Worm (Caenorhabditis elegans) whole organism, young adult: Measurements from ENCODE around the gene eng-1.

Source experiments
- B0336.3 ChIP-seq: fragments of 200-800 bp; sonication (Bioruptor generic); IDR thresholded peaks from 2 replicates; pipeline ENCODE4 v1.3.6; 2022; ENCODE audit warnings: missing genetic modification characterization, missing compliant biosample characterization
- C06A6.2 ChIP-seq: fragments of 200-800 bp; sonication (Bioruptor generic); conservative IDR thresholded peaks from 2 replicates; pipeline ENCODE4 v1.3.6; 2022; ENCODE audit warnings: missing genetic modification characterization, missing compliant biosample characterization
- F55B11.4 ChIP-seq: sonication (generic microtip); optimal IDR thresholded peaks from 2 replicates; lab custom pipeline; 2016; ENCODE audit warnings: missing compliant biosample characterization, missing genetic modification characterization, borderline replicate concordance; ENCODE audit not compliant: insufficient read depth
- T26A5.8 ChIP-seq: sonication (generic microtip); optimal IDR thresholded peaks from 2 replicates; lab custom pipeline; 2016; ENCODE audit warnings: missing genetic modification characterization, missing compliant biosample characterization
- Y53G8AR.9 ChIP-seq: fragments of 200-800 bp; sonication (Bioruptor generic); conservative IDR thresholded peaks from 2 replicates; pipeline ENCODE4 v1.3.6; 2022; ENCODE audit warnings: missing genetic modification reagents, missing genetic modification characterization, missing compliant biosample characterization
- ZK185.1 ChIP-seq: sonication (generic microtip); optimal IDR thresholded peaks from 2 replicates; lab custom pipeline; 2016; ENCODE audit warnings: mild to moderate bottlenecking, missing genetic modification characterization, missing compliant biosample characterization; ENCODE audit not compliant: poor library complexity, severe bottlenecking
- ama-1 ChIP-seq, 3 experiments: fragments of 150-350 bp in 1 of 3; sonication (generic microtip) in 2 of 3; optimal IDR thresholded peaks; 2 replicates each; lab custom pipeline; 2014 to 2018; ENCODE audit warnings: missing biosample characterization in 2 of 3, missing genetic modification characterization in 2 of 3, missing genetic modification reagents in 2 of 3
- atf-7 ChIP-seq: sonication (generic microtip); optimal IDR thresholded peaks from 2 replicates; lab custom pipeline; 2017; ENCODE audit warnings: mild to moderate bottlenecking, missing genetic modification characterization, missing compliant biosample characterization
- attf-5 ChIP-seq: fragments of 200-800 bp; sonication (Bioruptor generic); optimal IDR thresholded peaks from 2 replicates; lab custom pipeline; 2018; ENCODE audit warnings: mild to moderate bottlenecking, missing genetic modification characterization, missing compliant biosample characterization
- bed-1 ChIP-seq: fragments of 200-800 bp; sonication (Bioruptor generic); IDR thresholded peaks from 2 replicates; pipeline ENCODE4 v1.3.6; 2022; ENCODE audit warnings: missing genetic modification reagents, missing genetic modification characterization, missing compliant biosample characterization
- bed-2 ChIP-seq: fragments of 200-800 bp; sonication (Bioruptor generic); IDR thresholded peaks from 2 replicates; pipeline ENCODE4 v1.3.6; 2022; ENCODE audit warnings: missing genetic modification reagents, missing genetic modification characterization, missing compliant biosample characterization
- cebp-1 ChIP-seq, 2 experiments: fragments of 200-800 bp in 1 of 2; sonication (Bioruptor generic) in 1 of 2; sonication (generic microtip) in 1 of 2; IDR thresholded peaks in 1 of 2; optimal IDR thresholded peaks in 1 of 2; 2 replicates each; pipeline versions ENCODE4 v1.3.6 to Lab custom; 2017 to 2022; ENCODE audit warnings: missing compliant biosample characterization in 2 of 2, missing genetic modification characterization in 2 of 2, mild to moderate bottlenecking in 1 of 2, missing genetic modification reagents in 1 of 2, moderate library complexity in 1 of 2
- ceh-27 ChIP-seq: fragments of 200-800 bp; sonication (Bioruptor generic); optimal IDR thresholded peaks from 2 replicates; lab custom pipeline; 2018; ENCODE audit warnings: mild to moderate bottlenecking, missing genetic modification characterization, moderate library complexity, missing compliant biosample characterization
- dox-1 ChIP-seq: fragments of 200-800 bp; sonication (Bioruptor generic); IDR thresholded peaks from 2 replicates; pipeline ENCODE4 v1.3.6; 2022; ENCODE audit warnings: missing genetic modification reagents, missing genetic modification characterization, missing compliant biosample characterization
- egrh-3 ChIP-seq: fragments of 200-800 bp; sonication (Bioruptor generic); IDR thresholded peaks from 2 replicates; pipeline ENCODE4 v1.3.6; 2022; ENCODE audit warnings: missing genetic modification reagents, missing genetic modification characterization, missing compliant biosample characterization
- ekl-4 ChIP-seq: fragments of 200-800 bp; sonication (Bioruptor generic); IDR thresholded peaks from 2 replicates; pipeline ENCODE4 v1.3.6; 2022; ENCODE audit warnings: missing genetic modification reagents, missing genetic modification characterization, missing compliant biosample characterization
- hlh-12 ChIP-seq: sonication (generic microtip); optimal IDR thresholded peaks from 2 replicates; lab custom pipeline; 2016; ENCODE audit warnings: missing genetic modification characterization, missing compliant biosample characterization
- hrde-1 ChIP-seq: sonication (generic microtip); optimal IDR thresholded peaks from 2 replicates; lab custom pipeline; 2016; ENCODE audit warnings: missing genetic modification characterization, mild to moderate bottlenecking, missing compliant biosample characterization, moderate library complexity, missing genotype, missing genetic modification reagents, borderline replicate concordance
- let-607 ChIP-seq, 2 experiments: fragments of 200-800 bp in 1 of 2; sonication (Bioruptor generic) in 1 of 2; sonication (generic microtip) in 1 of 2; optimal IDR thresholded peaks; 2 replicates each; lab custom pipeline; 2016 to 2018; ENCODE audit warnings: mild to moderate bottlenecking in 2 of 2, missing compliant biosample characterization in 2 of 2, missing genetic modification characterization in 2 of 2, moderate library complexity in 2 of 2, missing genotype in 1 of 2
- lin-26 ChIP-seq: fragments of 200-800 bp; sonication (Bioruptor generic); IDR thresholded peaks from 2 replicates; pipeline ENCODE4 v1.3.6; 2022; ENCODE audit warnings: missing genetic modification reagents, missing genetic modification characterization, missing compliant biosample characterization
- lin-35 ChIP-seq, 3 experiments: fragments of 150-350 bp in 2 of 3; sonication (generic microtip) in 1 of 3; optimal IDR thresholded peaks; 2 replicates each; lab custom pipeline; 2014 to 2018; ENCODE audit warnings: missing biosample characterization in 3 of 3, missing genetic modification characterization in 3 of 3, missing genetic modification reagents in 3 of 3
- lin-40 ChIP-seq: sonication (generic microtip); optimal IDR thresholded peaks from 2 replicates; lab custom pipeline; 2016; ENCODE audit warnings: missing genetic modification characterization, mild to moderate bottlenecking, missing compliant biosample characterization, missing genotype, missing genetic modification reagents
- lin-54 ChIP-seq: fragments of 200-800 bp; sonication (Bioruptor generic); optimal IDR thresholded peaks from 2 replicates; lab custom pipeline; 2018; ENCODE audit warnings: mild to moderate bottlenecking, missing genetic modification characterization, missing compliant biosample characterization
- madf-10 ChIP-seq: sonication (generic microtip); optimal IDR thresholded peaks from 2 replicates; lab custom pipeline; 2016; ENCODE audit warnings: mild to moderate bottlenecking, missing genetic modification characterization, missing compliant biosample characterization
- madf-3 ChIP-seq: fragments of 200-800 bp; sonication (Bioruptor generic); IDR thresholded peaks from 2 replicates; pipeline ENCODE4 v1.3.6; 2022; ENCODE audit warnings: missing genetic modification reagents, missing genetic modification characterization, missing compliant biosample characterization
- madf-6 ChIP-seq: fragments of 200-800 bp; sonication (Bioruptor generic); IDR thresholded peaks from 2 replicates; pipeline ENCODE4 v1.3.6; 2022; ENCODE audit warnings: missing genetic modification reagents, missing genetic modification characterization, missing compliant biosample characterization
- mes-4 ChIP-seq: sonication (generic microtip); optimal IDR thresholded peaks from 2 replicates; lab custom pipeline; 2016; ENCODE audit warnings: missing genotype, missing genetic modification characterization, missing compliant biosample characterization
- nfyb-1 ChIP-seq: fragments of 200-800 bp; sonication (Bioruptor generic); IDR thresholded peaks from 2 replicates; pipeline ENCODE4 v1.3.6; 2022; ENCODE audit warnings: missing genetic modification reagents, missing genetic modification characterization, missing compliant biosample characterization
- nhr-90 ChIP-seq: sonication (generic microtip); optimal IDR thresholded peaks from 2 replicates; lab custom pipeline; 2016; ENCODE audit warnings: missing genotype, mild to moderate bottlenecking, missing genetic modification characterization, missing compliant biosample characterization
- pbrm-1 ChIP-seq: fragments of 200-800 bp; sonication (Bioruptor generic); IDR thresholded peaks from 2 replicates; pipeline ENCODE4 v1.3.6; 2022; ENCODE audit warnings: missing genetic modification reagents, missing genetic modification characterization, missing compliant biosample characterization
- repo-1 ChIP-seq: sonication (generic microtip); optimal IDR thresholded peaks from 2 replicates; lab custom pipeline; 2017; ENCODE audit warnings: mild to moderate bottlenecking, missing genetic modification characterization, missing compliant biosample characterization
- rpc-1 ChIP-seq, 2 experiments: fragments of 150-350 bp in 1 of 2; sonication (generic microtip) in 1 of 2; optimal IDR thresholded peaks; 2 replicates each; lab custom pipeline; 2014 to 2018; ENCODE audit warnings: missing biosample characterization in 1 of 2, missing genetic modification characterization in 1 of 2, missing genetic modification reagents in 1 of 2, missing genotype in 1 of 2
- sdz-38 ChIP-seq: sonication (generic microtip); optimal IDR thresholded peaks from 2 replicates; lab custom pipeline; 2016; ENCODE audit warnings: missing genotype, missing genetic modification characterization, missing compliant biosample characterization
- sea-2 ChIP-seq: fragments of 200-800 bp; sonication (Bioruptor generic); IDR thresholded peaks from 2 replicates; pipeline ENCODE4 v1.3.6; 2022; ENCODE audit warnings: missing genetic modification characterization, missing compliant biosample characterization
- snpc-1.1 ChIP-seq: sonication (generic microtip); optimal IDR thresholded peaks from 2 replicates; lab custom pipeline; 2017; ENCODE audit warnings: missing genetic modification characterization, mild to moderate bottlenecking, missing compliant biosample characterization, antibody characterized with exemption, moderate library complexity, missing genotype, missing genetic modification reagents; ENCODE audit not compliant: insufficient read depth
- somi-1 ChIP-seq: fragments of 200-800 bp; sonication (Bioruptor generic); optimal IDR thresholded peaks from 2 replicates; lab custom pipeline; 2018; ENCODE audit warnings: mild to moderate bottlenecking, missing genetic modification characterization, missing compliant biosample characterization
- tbp1 ChIP-seq: fragments of 200-800 bp; sonication (Bioruptor generic); optimal IDR thresholded peaks from 2 replicates; lab custom pipeline; 2018; ENCODE audit warnings: mild to moderate bottlenecking, missing genetic modification characterization, missing compliant biosample characterization
- zfh-2 ChIP-seq: fragments of 200-800 bp; sonication (Bioruptor generic); conservative IDR thresholded peaks from 2 replicates; pipeline ENCODE4 v1.3.6; 2022; ENCODE audit warnings: missing genetic modification reagents, missing genetic modification characterization, missing compliant biosample characterization
- ztf-18 ChIP-seq: sonication (generic microtip); optimal IDR thresholded peaks from 2 replicates; lab custom pipeline; 2016; ENCODE audit warnings: missing genotype, mild to moderate bottlenecking, missing genetic modification characterization, missing compliant biosample characterization
- ztf-28 ChIP-seq: fragments of 200-800 bp; sonication (Bioruptor generic); IDR thresholded peaks from 2 replicates; pipeline ENCODE4 v1.3.6; 2022; ENCODE audit warnings: missing genetic modification reagents, missing genetic modification characterization, missing compliant biosample characterization

eng-1 gene

DNA sequence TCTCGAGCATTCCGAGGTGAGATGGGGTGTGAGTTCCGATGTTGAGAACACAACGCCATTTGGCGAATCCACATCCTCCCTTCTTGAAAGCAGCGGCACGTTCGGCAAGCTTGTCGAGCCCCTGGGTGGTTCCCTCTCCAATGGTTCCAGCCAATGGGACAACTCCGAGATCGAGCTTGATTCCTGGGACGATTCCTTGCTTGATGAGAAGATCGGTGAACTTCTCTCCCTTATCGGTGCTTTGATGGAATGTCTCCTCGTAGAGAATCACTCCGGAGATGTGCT, 7.1 kb upstream of the eng-1 start (continued):
- no peak for TF ChIP-seq ztf-18 (tag; lab: Kevin White, UChicago)
- no peak for TF ChIP-seq hrde-1 (tag; lab: Kevin White, UChicago)
- TF ChIP-seq rpc-1 (optimal IDR thresholded peaks at IDR 0.05; lab: Kevin White, UChicago): no peak
- TF ChIP-seq rpc-1 (tag; optimal IDR thresholded peaks at IDR 0.05; lab: Kevin White, UChicago): no peak
- no peak for TF ChIP-seq bed-1 (GFP tag; lab: Robert Waterston, UW)
- peak; percentile 21; the same call in 1 of the 2 replicates for TF ChIP-seq dox-1

DNA sequence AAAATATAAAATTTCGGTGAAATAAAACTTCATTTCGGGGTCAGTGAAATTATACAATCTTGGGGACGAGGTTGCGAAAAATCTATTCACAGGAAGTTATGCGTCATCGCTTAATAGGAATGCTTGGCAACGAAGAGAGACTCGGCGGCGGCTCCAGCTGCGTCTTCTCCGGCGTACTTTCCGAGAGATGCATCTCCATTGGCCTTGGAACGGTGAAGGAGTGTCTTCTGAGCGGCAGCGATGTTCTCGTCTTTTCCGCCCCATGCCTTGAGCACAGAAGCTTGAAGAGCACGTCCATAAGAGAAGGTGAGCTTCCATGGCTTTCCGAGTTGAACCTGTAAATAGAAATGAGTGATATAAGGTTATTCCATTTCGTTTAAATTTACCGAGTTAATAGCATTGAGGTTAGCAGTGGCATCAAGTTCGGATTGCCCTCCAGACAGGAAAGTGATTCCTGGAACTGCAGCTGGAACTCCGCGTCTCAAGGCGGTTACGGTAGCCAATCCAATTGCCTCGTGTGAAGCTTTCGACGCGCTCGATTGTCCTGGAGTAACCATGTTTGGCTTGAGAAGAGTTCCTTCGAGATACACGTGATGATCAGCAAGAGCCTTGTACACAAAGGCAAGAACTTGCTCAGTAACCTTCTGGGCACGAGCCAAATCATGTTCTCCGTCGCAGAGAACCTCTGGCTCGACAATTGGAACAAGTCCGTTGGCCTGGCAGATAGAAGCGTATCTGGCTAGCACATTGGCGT, 6.5 kb upstream of the eng-1 start:
- peak; percentile 28; the same call in 1 of the 2 replicates for TF ChIP-seq egrh-3
- TF ChIP-seq C06A6.2 (GFP tag; lab: Robert Waterston, UW): no peak
- TF ChIP-seq zfh-2 (GFP tag; lab: Robert Waterston, UW): peak; percentile 54; the same call in 1 of the 2 replicates
- no peak for TF ChIP-seq ztf-28 (GFP tag; lab: Robert Waterston, UW)
- TF ChIP-seq lin-40 (tag; lab: Kevin White, UChicago): no peak
- TF ChIP-seq ekl-4 (GFP tag; lab: Robert Waterston, UW): 0 out of 2 replicates have a peak, but pooled peaks have one; percentile 10
- no peak for TF ChIP-seq hlh-12 (tag; lab: Kevin White, UChicago)
- TF ChIP-seq ama-1 (optimal IDR thresholded peaks at IDR 0.05; lab: Kevin White, UChicago): peak; percentile 51
- TF ChIP-seq ama-1 (GFP tag; optimal IDR thresholded peaks at IDR 0.05; lab: Kevin White, UChicago): no peak
- TF ChIP-seq ceh-27: no peak
- 0 out of 2 replicates have a peak, but pooled peaks have one; percentile 4 for TF ChIP-seq pbrm-1 (GFP tag; lab: Robert Waterston, UW)
- TF ChIP-seq rpc-1 (optimal IDR thresholded peaks at IDR 0.05; lab: Kevin White, UChicago): no peak
- no peak for TF ChIP-seq rpc-1 (tag; optimal IDR thresholded peaks at IDR 0.05; lab: Kevin White, UChicago)
- TF ChIP-seq snpc-1.1 (tag; lab: Kevin White, UChicago): no peak

DNA sequence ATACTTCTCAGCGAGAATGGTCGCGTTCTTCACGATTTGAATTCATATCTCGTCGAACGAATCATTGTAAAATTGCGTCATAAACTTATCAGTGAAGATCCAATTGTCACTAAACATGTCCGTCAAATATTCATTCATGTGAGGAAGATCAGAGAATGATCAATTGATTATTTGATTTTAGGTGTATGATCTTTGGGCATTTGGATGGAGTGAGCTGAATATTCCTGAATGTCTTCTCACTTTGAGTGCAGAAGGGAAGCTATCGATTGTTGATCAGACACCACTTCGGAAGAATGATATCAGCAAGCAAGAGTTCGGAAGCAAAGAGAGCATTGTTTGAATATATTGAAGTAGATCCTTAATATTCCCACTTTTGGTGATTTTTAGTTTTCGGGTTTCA, 6.0 kb upstream of the eng-1 start:
- peak in 1 of 3 experiments; percentile 56 for TF ChIP-seq lin-35 (GFP tag; optimal IDR thresholded peaks at IDR 0.05; lab: Kevin White, UChicago)
- peak; percentile 68 for TF ChIP-seq hrde-1 (tag; lab: Kevin White, UChicago)
- peak; percentile 65 for TF ChIP-seq ekl-4 (GFP tag; lab: Robert Waterston, UW)
- TF ChIP-seq lin-26 (GFP tag; lab: Robert Waterston, UW): peak; percentile 73; the same call in 1 of the 2 replicates
- TF ChIP-seq attf-5 (GFP tag; lab: Kevin White, UChicago): no peak
- TF ChIP-seq madf-6 (GFP tag; lab: Robert Waterston, UW): peak; percentile 11; the same call in 1 of the 2 replicates
- peak; percentile 69; the same call in 1 of the 2 replicates for TF ChIP-seq madf-3
- peak; percentile 89 for TF ChIP-seq ama-1 (optimal IDR thresholded peaks at IDR 0.05; lab: Kevin White, UChicago)
- peak in 1 of 2 experiments; percentile 3 for TF ChIP-seq ama-1 (GFP tag; optimal IDR thresholded peaks at IDR 0.05; lab: Kevin White, UChicago)
- peak; percentile 37 for TF ChIP-seq atf-7 (tag; lab: Kevin White, UChicago)
- TF ChIP-seq lin-40 (tag; lab: Kevin White, UChicago): peak; percentile 52
- TF ChIP-seq nfyb-1 (GFP tag; lab: Robert Waterston, UW): peak; percentile 62
- TF ChIP-seq F55B11.4 (tag; lab: Kevin White, UChicago): no peak
- TF ChIP-seq T26A5.8 (tag; lab: Kevin White, UChicago): no peak
- no peak for TF ChIP-seq mes-4 (tag; lab: Kevin White, UChicago)
- peak; percentile 12 for TF ChIP-seq sdz-38 (tag; lab: Kevin White, UChicago)
- TF ChIP-seq somi-1 (GFP tag; lab: Kevin White, UChicago): peak; percentile 57
- TF ChIP-seq lin-54 (GFP tag; lab: Kevin White, UChicago): peak; percentile 19
- peak; percentile 38 for TF ChIP-seq madf-10
- TF ChIP-seq let-607 (tag; optimal IDR thresholded peaks at IDR 0.05; lab: Kevin White, UChicago): peak in 1 of 2 experiments; percentile 58
- peak; percentile 74 for TF ChIP-seq Y53G8AR.9 (GFP tag; lab: Robert Waterston, UW)
- peak; percentile 60 for TF ChIP-seq repo-1
- peak; percentile 67 for TF ChIP-seq B0336.3 (GFP tag; lab: Robert Waterston, UW)
- no peak for TF ChIP-seq bed-2 (GFP tag; lab: Robert Waterston, UW)
- peak; percentile 16; the same call in 1 of the 2 replicates for TF ChIP-seq pbrm-1 (GFP tag; lab: Robert Waterston, UW)
- TF ChIP-seq ZK185.1: peak; percentile 42
- TF ChIP-seq cebp-1 (GFP tag; IDR thresholded peaks at IDR 0.05; lab: Robert Waterston, UW): no peak
- TF ChIP-seq cebp-1 (tag; optimal IDR thresholded peaks at IDR 0.05; lab: Kevin White, UChicago): peak; percentile 21
- peak; percentile 57 for TF ChIP-seq nhr-90
- TF ChIP-seq tbp1 (GFP tag; lab: Kevin White, UChicago): peak; percentile 4
- no peak for TF ChIP-seq sea-2 (GFP tag; lab: Robert Waterston, UW)
